Fruit fly (Drosophila melanogaster) whole organism, prepupa: Measurements from ENCODE around the gene GstD2.

Source experiments
- CG10669 ChIP-seq: fragments of 200-800 bp; sonication (Bioruptor generic); optimal IDR thresholded peaks from 3 replicates; lab custom pipeline; 2018; ENCODE audit warnings: missing biosample characterization, mild to moderate bottlenecking, missing genetic modification characterization, moderate library complexity
- CG11762 ChIP-seq: fragments of 200-800 bp; sonication (Bioruptor generic); optimal IDR thresholded peaks from 3 replicates; lab custom pipeline; 2016; ENCODE audit warnings: missing biosample characterization, missing genetic modification characterization; ENCODE audit not compliant: insufficient read depth
- CG11902 ChIP-seq: fragments of 200-800 bp; sonication (Bioruptor generic); optimal IDR thresholded peaks from 3 replicates; lab custom pipeline; 2016; ENCODE audit warnings: missing biosample characterization, missing genetic modification characterization
- CG15336 ChIP-seq: fragments of 200-800 bp; sonication (Bioruptor generic); IDR thresholded peaks from 2 replicates; pipeline ENCODE4 v1.3.6; 2022; ENCODE audit warnings: missing biosample characterization, missing genetic modification characterization
- CG1621 ChIP-seq: fragments of 200-800 bp; sonication (Bioruptor generic); optimal IDR thresholded peaks from 3 replicates; lab custom pipeline; 2018; ENCODE audit warnings: missing biosample characterization, mild to moderate bottlenecking, missing genetic modification characterization
- CG16779 ChIP-seq: fragments of 200-800 bp; sonication (Bioruptor generic); optimal IDR thresholded peaks from 3 replicates; lab custom pipeline; 2017; ENCODE audit warnings: missing biosample characterization, mild to moderate bottlenecking, missing genetic modification characterization
- CG3032 ChIP-seq: fragments of 200-800 bp; optimal IDR thresholded peaks from 2 replicates; lab custom pipeline; 2019; ENCODE audit warnings: missing biosample characterization, mild to moderate bottlenecking, missing genetic modification characterization, moderate library complexity
- CG31627 ChIP-seq: fragments of 200-800 bp; sonication (Bioruptor generic); optimal IDR thresholded peaks from 3 replicates; lab custom pipeline; 2016; ENCODE audit warnings: missing biosample characterization, missing genetic modification characterization
- CG32006 ChIP-seq: fragments of 200-800 bp; sonication (Bioruptor generic); optimal IDR thresholded peaks from 3 replicates; lab custom pipeline; 2017; ENCODE audit warnings: missing biosample characterization, mild to moderate bottlenecking, missing genetic modification characterization
- CG3919 ChIP-seq: fragments of 200-800 bp; sonication (Bioruptor generic); optimal IDR thresholded peaks from 3 replicates; lab custom pipeline; 2016; ENCODE audit warnings: missing biosample characterization, missing genetic modification characterization
- CG4318 ChIP-seq: fragments of 200-800 bp; sonication (Bioruptor generic); optimal IDR thresholded peaks from 3 replicates; lab custom pipeline; 2017; ENCODE audit warnings: missing biosample characterization, mild to moderate bottlenecking, missing genetic modification characterization
- CG6163 ChIP-seq: fragments of 200-800 bp; sonication (Bioruptor generic); IDR thresholded peaks from 3 replicates; pipeline ENCODE4 v1.3.6; 2022; ENCODE audit warnings: missing biosample characterization, missing genetic modification characterization
- CG6792 ChIP-seq: fragments of 200-800 bp; sonication (Bioruptor generic); optimal IDR thresholded peaks from 3 replicates; lab custom pipeline; 2016; ENCODE audit warnings: missing biosample characterization, missing genetic modification characterization
- CG6854 ChIP-seq: fragments of 200-800 bp; sonication (Bioruptor generic); optimal IDR thresholded peaks from 2 replicates; lab custom pipeline; 2017; ENCODE audit warnings: missing biosample characterization, mild to moderate bottlenecking, missing genetic modification characterization
- CG7368 ChIP-seq: fragments of 200-800 bp; sonication (Bioruptor generic); optimal IDR thresholded peaks from 3 replicates; lab custom pipeline; 2016; ENCODE audit warnings: missing biosample characterization, missing genetic modification characterization
- Eip75B ChIP-seq: fragments of 200-800 bp; sonication (Bioruptor generic); optimal IDR thresholded peaks from 3 replicates; lab custom pipeline; 2016; ENCODE audit warnings: missing biosample characterization, missing genetic modification characterization
- Eip93F ChIP-seq: fragments of 200-800 bp; sonication (Bioruptor generic); optimal IDR thresholded peaks from 2 replicates; lab custom pipeline; 2016; ENCODE audit warnings: missing biosample characterization, mild to moderate bottlenecking, missing genetic modification characterization
- Ets21C ChIP-seq: fragments of 200-800 bp; sonication (Bioruptor generic); optimal IDR thresholded peaks from 3 replicates; lab custom pipeline; 2016; ENCODE audit warnings: missing biosample characterization, missing genetic modification characterization
- Ets96B ChIP-seq: fragments of 200-800 bp; optimal IDR thresholded peaks from 2 replicates; lab custom pipeline; 2019; ENCODE audit warnings: missing biosample characterization, mild to moderate bottlenecking, missing genetic modification characterization, moderate library complexity
- Hr38 ChIP-seq: sonication (Bioruptor generic); optimal IDR thresholded peaks from 2 replicates; lab custom pipeline; 2016; ENCODE audit warnings: missing biosample characterization, missing genetic modification characterization
- Hr4 ChIP-seq: fragments of 200-800 bp; sonication (Bioruptor generic); optimal IDR thresholded peaks from 3 replicates; lab custom pipeline; 2016; ENCODE audit warnings: missing biosample characterization, missing genetic modification characterization
- Lpt ChIP-seq: fragments of 200-800 bp; sonication (Bioruptor generic); optimal IDR thresholded peaks from 3 replicates; lab custom pipeline; 2016; ENCODE audit warnings: missing biosample characterization, missing genetic modification characterization
- OdsH ChIP-seq: fragments of 200-800 bp; sonication (Bioruptor generic); optimal IDR thresholded peaks from 3 replicates; lab custom pipeline; 2016; ENCODE audit warnings: missing biosample characterization, missing genetic modification characterization
- Smox ChIP-seq: fragments of 200-800 bp; sonication (Bioruptor generic); optimal IDR thresholded peaks from 3 replicates; lab custom pipeline; 2016; ENCODE audit warnings: missing biosample characterization, missing genetic modification characterization
- Sox102F ChIP-seq: fragments of 200-800 bp; sonication (Bioruptor generic); optimal IDR thresholded peaks from 2 replicates; lab custom pipeline; 2016; ENCODE audit warnings: missing biosample characterization, mild to moderate bottlenecking, missing genetic modification characterization
- Sox14 ChIP-seq: fragments of 200-800 bp; sonication (Bioruptor generic); optimal IDR thresholded peaks from 3 replicates; lab custom pipeline; 2016; ENCODE audit warnings: missing biosample characterization, missing genetic modification characterization
- Sox15 ChIP-seq: fragments of 200-800 bp; sonication (Bioruptor generic); optimal IDR thresholded peaks from 3 replicates; lab custom pipeline; 2016; ENCODE audit warnings: missing biosample characterization, missing genetic modification characterization
- achi ChIP-seq: fragments of 200-800 bp; sonication (Bioruptor generic); optimal IDR thresholded peaks from 3 replicates; lab custom pipeline; 2016; ENCODE audit warnings: missing biosample characterization, missing genetic modification characterization
- acj6 ChIP-seq: fragments of 200-800 bp; sonication (Bioruptor generic); optimal IDR thresholded peaks from 3 replicates; lab custom pipeline; 2016; ENCODE audit warnings: missing biosample characterization, missing genetic modification characterization
- cyc ChIP-seq: fragments of 200-800 bp; sonication (Bioruptor generic); optimal IDR thresholded peaks from 3 replicates; lab custom pipeline; 2016; ENCODE audit warnings: missing biosample characterization, missing genetic modification characterization
- dac ChIP-seq: fragments of 200-800 bp; sonication (Bioruptor generic); optimal IDR thresholded peaks from 2 replicates; lab custom pipeline; 2017; ENCODE audit warnings: missing biosample characterization, mild to moderate bottlenecking, missing genetic modification characterization
- dsx ChIP-seq: fragments of 200-800 bp; optimal IDR thresholded peaks from 3 replicates; lab custom pipeline; 2019; ENCODE audit warnings: missing biosample characterization, mild to moderate bottlenecking, missing genetic modification characterization, moderate library complexity; ENCODE audit not compliant: poor library complexity, severe bottlenecking
- eg ChIP-seq: fragments of 200-800 bp; sonication (Bioruptor generic); IDR thresholded peaks from 3 replicates; pipeline ENCODE4 v1.3.6; 2022; ENCODE audit warnings: missing biosample characterization, missing genetic modification characterization
- fd59A ChIP-seq: fragments of 200-800 bp; sonication (Bioruptor generic); optimal IDR thresholded peaks from 2 replicates; lab custom pipeline; 2017; ENCODE audit warnings: missing biosample characterization, mild to moderate bottlenecking, missing genetic modification characterization, missing genetic modification reagents
- lz ChIP-seq: fragments of 200-800 bp; sonication (Bioruptor generic); optimal IDR thresholded peaks from 3 replicates; lab custom pipeline; 2016; ENCODE audit warnings: missing biosample characterization, missing genetic modification characterization
- pdm3 ChIP-seq: fragments of 200-800 bp; sonication (Bioruptor generic); optimal IDR thresholded peaks from 3 replicates; lab custom pipeline; 2016; ENCODE audit warnings: missing biosample characterization, missing genetic modification characterization
- salr ChIP-seq, 2 experiments: fragments of 200-800 bp; sonication (Bioruptor generic); optimal IDR thresholded peaks; 3 replicates each; lab custom pipeline; 2016 to 2018; ENCODE audit warnings: missing biosample characterization in 2 of 2, missing genetic modification characterization in 2 of 2, mild to moderate bottlenecking in 1 of 2
- spab ChIP-seq: fragments of 200-800 bp; sonication (Bioruptor generic); optimal IDR thresholded peaks from 2 replicates; lab custom pipeline; 2017; ENCODE audit warnings: missing biosample characterization, mild to moderate bottlenecking, missing genetic modification characterization, missing genetic modification reagents
- ss ChIP-seq, 2 experiments: fragments of 200-800 bp; sonication (Bioruptor generic); optimal IDR thresholded peaks; 2 replicates in 1 of 2; 3 replicates in 1 of 2; lab custom pipeline; 2017 to 2018; ENCODE audit warnings: mild to moderate bottlenecking in 2 of 2, missing biosample characterization in 2 of 2, missing genetic modification characterization in 2 of 2, moderate library complexity in 1 of 2
- svp ChIP-seq: fragments of 200-800 bp; sonication (Bioruptor generic); peaks from one replicate; lab custom pipeline; 2016; ENCODE audit warnings: missing biosample characterization, missing genetic modification characterization
- topi ChIP-seq: fragments of 200-800 bp; sonication (Bioruptor generic); optimal IDR thresholded peaks from 3 replicates; lab custom pipeline; 2016; ENCODE audit warnings: missing biosample characterization, missing genetic modification characterization
- vri ChIP-seq: fragments of 200-800 bp; sonication (Bioruptor generic); optimal IDR thresholded peaks from 3 replicates; lab custom pipeline; 2016; ENCODE audit warnings: missing biosample characterization, mild to moderate bottlenecking, missing genetic modification characterization

The GstD2 gene

dm6 chr3R:12402935-12403334 lies 31.2 kb downstream of the GstD2 start (continued):
- peak; percentile 98 for TF ChIP-seq CG7368 (GFP tag; lab: Kevin White, UChicago)
- TF ChIP-seq ss (GFP tag; optimal IDR thresholded peaks at IDR 0.05; lab: Kevin White, UChicago): peak; percentile 97 to 98
- peak; percentile 96 for TF ChIP-seq CG11902
- TF ChIP-seq salr (GFP tag; optimal IDR thresholded peaks at IDR 0.05; lab: Kevin White, UChicago): peak in 1 of 2 experiments; percentile 94
- peak; percentile 95 for TF ChIP-seq vri (GFP tag; lab: Kevin White, UChicago)
- peak; percentile 81 for TF ChIP-seq Lpt (GFP tag; lab: Kevin White, UChicago)
- TF ChIP-seq acj6 (GFP tag; lab: Kevin White, UChicago): peak; percentile 93
- peak; percentile 95 for TF ChIP-seq OdsH (GFP tag; lab: Kevin White, UChicago)
- TF ChIP-seq CG6792 (GFP tag; lab: Kevin White, UChicago): peak; percentile 96
- peak; percentile 92 for TF ChIP-seq CG32006
- peak; percentile 100 for TF ChIP-seq CG3919 (GFP tag; lab: Kevin White, UChicago)
- TF ChIP-seq spab (GFP tag; lab: Kevin White, UChicago): peak; percentile 98
- TF ChIP-seq svp (GFP tag; lab: Kevin White, UChicago): peak; percentile 99
- peak; percentile 90 for TF ChIP-seq Sox15 (GFP tag; lab: Kevin White, UChicago)
- peak; percentile 99 for TF ChIP-seq CG11762 (GFP tag; lab: Kevin White, UChicago)
- TF ChIP-seq CG6854 (GFP tag; lab: Kevin White, UChicago): peak; percentile 99
- TF ChIP-seq cyc: peak; percentile 99
- peak; percentile 96 for TF ChIP-seq CG31627 (GFP tag; lab: Kevin White, UChicago)
- TF ChIP-seq CG16779: peak; percentile 92
- TF ChIP-seq CG3032 (tag; lab: Kevin White, UChicago): peak; percentile 98
- peak; percentile 92 for TF ChIP-seq Ets21C (GFP tag; lab: Kevin White, UChicago)
- peak; percentile 98 for TF ChIP-seq eg (GFP tag; lab: Robert Waterston, UW)
- TF ChIP-seq achi (GFP tag; lab: Kevin White, UChicago): peak; percentile 94

- no peak for TF ChIP-seq acj6 (GFP tag; lab: Kevin White, UChicago)
- peak; percentile 18 for TF ChIP-seq vri (GFP tag; lab: Kevin White, UChicago)
- TF ChIP-seq lz: no peak
- TF ChIP-seq Eip93F (GFP tag; lab: Kevin White, UChicago): peak; percentile 26
- TF ChIP-seq, all 60 proteins: peak for 2
Measured at dm6 chr3R:12405134-12405533, 33.4 kb downstream of the GstD2 start.

- TF ChIP-seq Sox102F (GFP tag; lab: Kevin White, UChicago) (no peak), CG6163 (no peak), CG1621 (no peak), CG32006 (no peak), Eip93F (GFP tag; lab: Kevin White, UChicago) (no peak)
Measured at dm6 chr3R:12405928-12406234, 34.1 kb downstream of the GstD2 start, which contains the start of gene Cyp9f2. TSS of gene Cyp9f2 (minus strand) at chr3R:12406028.

dm6 chr3R:12406235-12407196 lies 34.7 kb downstream of the GstD2 start, which contains the start of gene CG5167:
TSS of gene CG5167 (plus strand) at chr3R:12406532.
- TF ChIP-seq CG11902 (no peak), dsx (GFP tag; lab: Kevin White, UChicago) (peak; percentile 2), CG15336 (GFP tag; lab: Robert Waterston, UW) (peak; percentile 42; the same call in 1 of the 2 replicates), Smox (GFP tag; lab: Kevin White, UChicago) (no peak), Eip93F (GFP tag; lab: Kevin White, UChicago) (peak; percentile 21), CG4318 (GFP tag; lab: Kevin White, UChicago) (no peak), pdm3 (GFP tag; lab: Kevin White, UChicago) (no peak), achi (GFP tag; lab: Kevin White, UChicago) (peak; percentile 32), CG6163 (peak; percentile 15; the same call in 1 of the 3 replicates), CG10669 (GFP tag; lab: Kevin White, UChicago) (no peak), Hr4 (GFP tag; lab: Kevin White, UChicago) (peak; percentile 1), CG3032 (tag; lab: Kevin White, UChicago) (peak; percentile 7), CG1621 (peak; percentile 61), Ets96B (tag; lab: Kevin White, UChicago) (peak; percentile 25), fd59A (GFP tag; lab: Kevin White, UChicago) (no peak), Hr38 (GFP tag; lab: Kevin White, UChicago) (no peak), Eip75B (GFP tag; lab: Kevin White, UChicago) (peak; percentile 46), topi (peak; percentile 24), Lpt (GFP tag; lab: Kevin White, UChicago) (peak; percentile 9), dac (no peak), Sox14 (peak; percentile 19), CG31627 (GFP tag; lab: Kevin White, UChicago) (peak; percentile 26), ss (GFP tag; optimal IDR thresholded peaks at IDR 0.05; lab: Kevin White, UChicago) (peak; percentile 84 to 89), CG11762 (GFP tag; lab: Kevin White, UChicago) (peak; percentile 50)
